Worm (Caenorhabditis elegans) whole organism, L4/young adult: ENCODE results near the gene B0348.10.

Experiments used
- W03F9.2 ChIP-seq: fragments of 150-350 bp; optimal IDR thresholded peaks from 2 replicates; lab custom pipeline; 2014; ENCODE audit warnings: missing biosample characterization, missing genetic modification characterization
- dao-5 ChIP-seq: sonication (generic microtip); optimal IDR thresholded peaks from 2 replicates; lab custom pipeline; 2016; ENCODE audit warnings: missing genotype, missing genetic modification characterization, moderate library complexity, missing compliant biosample characterization

- TF ChIP-seq dao-5 (tag; lab: Kevin White, UChicago) = no peak
- no peak for TF ChIP-seq W03F9.2 (tag; lab: Kevin White, UChicago)
Measured at ce11 chrV:1335-1734, 7.2 kb downstream of the B0348.10 start, which contains the start of gene idpp-2.
